Worm (Caenorhabditis elegans) whole organism, L1 larva: ENCODE data around the gene Y54G11A.3.

ENCODE experiments used
- alr-1 ChIP-seq: fragments of 200-800 bp; sonication (Bioruptor generic); optimal IDR thresholded peaks from 2 replicates; lab custom pipeline; 2018; ENCODE audit warnings: borderline replicate concordance, mild to moderate bottlenecking, missing genetic modification characterization, missing compliant biosample characterization
- aly-2 ChIP-seq: fragments of 150-350 bp; optimal IDR thresholded peaks from 2 replicates; lab custom pipeline; 2014; ENCODE audit warnings: missing biosample characterization, missing genetic modification characterization
- nhr-77 ChIP-seq: fragments of 150-350 bp; optimal IDR thresholded peaks from 2 replicates; lab custom pipeline; 2014; ENCODE audit warnings: missing biosample characterization, missing genetic modification characterization
- ztf-11 ChIP-seq, 2 experiments: sonication (generic microtip); optimal IDR thresholded peaks; 2 replicates each; lab custom pipeline; 2016 to 2017; ENCODE audit warnings: missing genetic modification characterization in 2 of 2, missing biosample characterization in 1 of 2, missing compliant biosample characterization in 1 of 2

ce11 chrII:14239924-14240323 lies 36.5 kb upstream of the Y54G11A.3 start:
- TF ChIP-seq nhr-77 (tag; lab: Kevin White, UChicago) (no peak), aly-2 (tag; lab: Kevin White, UChicago) (no peak), ztf-11 (tag; optimal IDR thresholded peaks at IDR 0.05; lab: Kevin White, UChicago) (no peak), alr-1 (tag; lab: Kevin White, UChicago) (no peak)
